Worm (Caenorhabditis elegans) whole organism, L3 larva: ENCODE data around the gene Y71H2AM.3.

Source experiments
- ZK546.5 ChIP-seq: sonication (generic microtip); optimal IDR thresholded peaks from 2 replicates; lab custom pipeline; 2017; ENCODE audit warnings: missing biosample characterization, missing genetic modification characterization
- ceh-28 ChIP-seq: fragments of 150-350 bp; optimal IDR thresholded peaks from 2 replicates; lab custom pipeline; 2014; ENCODE audit warnings: missing biosample characterization, missing genetic modification reagents, missing genetic modification characterization
- nhr-11 ChIP-seq: fragments of 150-350 bp; optimal IDR thresholded peaks from 2 replicates; lab custom pipeline; 2014; ENCODE audit warnings: missing biosample characterization, missing genetic modification characterization
- unc-62 ChIP-seq: fragments of 150-350 bp; sonication (generic microtip); optimal IDR thresholded peaks from 4 replicates; lab custom pipeline; 2014; ENCODE audit warnings: missing biosample characterization, missing genetic modification reagents, missing genetic modification characterization

DNA sequence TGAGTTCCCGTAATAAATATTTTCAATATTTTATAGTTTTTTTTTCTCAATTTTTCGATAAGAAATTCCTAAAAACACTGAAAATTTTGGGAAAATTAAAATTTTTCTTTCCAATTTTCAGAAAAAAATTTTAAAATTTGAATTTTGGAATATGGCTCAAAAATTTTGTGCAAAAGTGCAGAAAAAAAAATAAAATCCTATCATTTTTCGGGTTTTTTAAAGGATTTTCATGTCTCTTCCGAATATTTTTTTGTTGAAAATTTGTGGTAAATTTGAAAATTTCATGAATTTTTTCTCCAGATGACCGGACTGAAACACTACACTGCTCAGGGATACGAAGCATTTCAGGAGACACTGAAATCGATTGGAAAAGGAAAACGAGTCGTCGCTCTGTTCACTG, 29.1 kb downstream of the Y71H2AM.3 start, which contains the start of gene txdc-17:
- no peak for TF ChIP-seq ZK546.5
- TF ChIP-seq unc-62 (GFP tag; lab: Kevin White, UChicago) = no peak
- no peak for TF ChIP-seq nhr-11 (tag; lab: Kevin White, UChicago)
- no peak for TF ChIP-seq ceh-28 (tag; lab: Kevin White, UChicago)
